Worm (Caenorhabditis elegans) whole organism, L1 larva: ENCODE results near the gene ech-3.

Source experiments
- C16A3.4 ChIP-seq: fragments of 150-350 bp; optimal IDR thresholded peaks from 2 replicates; lab custom pipeline; 2014; ENCODE audit warnings: missing biosample characterization, missing genetic modification characterization
- C34B4.2 ChIP-seq: sonication (generic microtip); optimal IDR thresholded peaks from 2 replicates; lab custom pipeline; 2017; ENCODE audit warnings: mild to moderate bottlenecking, missing genetic modification characterization, missing compliant biosample characterization
- F16B12.6 ChIP-seq: fragments of 150-350 bp; optimal IDR thresholded peaks from 2 replicates; lab custom pipeline; 2014; ENCODE audit warnings: missing biosample characterization, missing genetic modification characterization
- alr-1 ChIP-seq: fragments of 200-800 bp; sonication (Bioruptor generic); optimal IDR thresholded peaks from 2 replicates; lab custom pipeline; 2018; ENCODE audit warnings: borderline replicate concordance, mild to moderate bottlenecking, missing genetic modification characterization, missing compliant biosample characterization
- aly-2 ChIP-seq: fragments of 150-350 bp; optimal IDR thresholded peaks from 2 replicates; lab custom pipeline; 2014; ENCODE audit warnings: missing biosample characterization, missing genetic modification characterization
- ama-1 ChIP-seq: fragments of 150-350 bp; optimal IDR thresholded peaks from 2 replicates; lab custom pipeline; 2014
- ceh-8 ChIP-seq: fragments of 200-800 bp; sonication (Bioruptor generic); optimal IDR thresholded peaks from 2 replicates; lab custom pipeline; 2018; ENCODE audit warnings: mild to moderate bottlenecking, missing genetic modification characterization, moderate library complexity, missing compliant biosample characterization
- ceh-82 ChIP-seq, 3 experiments: fragments of 150-350 bp in 1 of 3; sonication (generic microtip) in 2 of 3; optimal IDR thresholded peaks; 2 replicates each; lab custom pipeline; 2014 to 2017; ENCODE audit warnings: missing biosample characterization in 3 of 3, missing genetic modification characterization in 3 of 3
- ceh-90 ChIP-seq: sonication (generic microtip); optimal IDR thresholded peaks from 2 replicates; lab custom pipeline; 2016; ENCODE audit warnings: missing genetic modification characterization, missing compliant biosample characterization
- dpl-1 ChIP-seq, 3 experiments: fragments of 150-350 bp in 2 of 3; sonication (generic microtip) in 1 of 3; optimal IDR thresholded peaks; 2 replicates each; lab custom pipeline; 2014 to 2017; ENCODE audit warnings: missing biosample characterization in 3 of 3, missing genetic modification characterization in 3 of 3, missing genetic modification reagents in 3 of 3
- elt-2 ChIP-seq: sonication (generic microtip); optimal IDR thresholded peaks from 2 replicates; lab custom pipeline; 2016; ENCODE audit warnings: missing genetic modification characterization, mild to moderate bottlenecking, inconsistent platforms, missing compliant biosample characterization, missing genetic modification reagents
- elt-3 ChIP-seq, 6 experiments: fragments of 150-350 bp in 1 of 6; sonication (generic microtip); optimal IDR thresholded peaks; 2 replicates each; lab custom pipeline; 2017 to 2018; ENCODE audit warnings: missing biosample characterization in 6 of 6, missing genetic modification characterization in 6 of 6, inconsistent platforms in 1 of 6
- ets-5 ChIP-seq: fragments of 200-800 bp; sonication (Bioruptor generic); IDR thresholded peaks from 2 replicates; pipeline ENCODE4 v1.3.6; 2022; ENCODE audit warnings: missing genetic modification characterization, missing compliant biosample characterization
- fkh-4 ChIP-seq: sonication (generic microtip); optimal IDR thresholded peaks from 2 replicates; lab custom pipeline; 2016; ENCODE audit warnings: missing compliant biosample characterization, missing genetic modification characterization, borderline replicate concordance
- fkh-8 ChIP-seq: sonication (generic microtip); optimal IDR thresholded peaks from 2 replicates; lab custom pipeline; 2016; ENCODE audit warnings: mild to moderate bottlenecking, missing genetic modification characterization, missing compliant biosample characterization
- hlh-17 ChIP-seq: fragments of 200-800 bp; sonication (Bioruptor generic); optimal IDR thresholded peaks from 2 replicates; lab custom pipeline; 2018; ENCODE audit warnings: missing genetic modification characterization, mild to moderate bottlenecking, missing compliant biosample characterization, moderate library complexity, borderline replicate concordance
- hlh-4 ChIP-seq: sonication (generic microtip); optimal IDR thresholded peaks from 2 replicates; lab custom pipeline; 2016; ENCODE audit warnings: mild to moderate bottlenecking, missing genetic modification characterization, missing compliant biosample characterization
- irx-1 ChIP-seq: sonication (generic microtip); optimal IDR thresholded peaks from 2 replicates; lab custom pipeline; 2016; ENCODE audit warnings: missing genetic modification characterization, missing compliant biosample characterization
- jun-1 ChIP-seq: fragments of 150-350 bp; optimal IDR thresholded peaks from 2 replicates; lab custom pipeline; 2014; ENCODE audit warnings: missing biosample characterization, missing genetic modification reagents, missing genetic modification characterization
- lin-14 ChIP-seq: fragments of 200-800 bp; sonication (Bioruptor generic); optimal IDR thresholded peaks from 2 replicates; lab custom pipeline; 2018; ENCODE audit warnings: mild to moderate bottlenecking, missing genetic modification characterization, moderate library complexity, missing compliant biosample characterization
- lin-35 ChIP-seq, 2 experiments: fragments of 150-350 bp; optimal IDR thresholded peaks; 2 replicates each; lab custom pipeline; 2014; ENCODE audit warnings: missing biosample characterization in 2 of 2, missing genetic modification characterization in 2 of 2, missing genetic modification reagents in 2 of 2
- lin-39 ChIP-seq: fragments of 150-350 bp; optimal IDR thresholded peaks from 2 replicates; lab custom pipeline; 2014; ENCODE audit warnings: missing biosample characterization, missing genetic modification reagents, missing genetic modification characterization
- lir-3 ChIP-seq: sonication (generic microtip); optimal IDR thresholded peaks from 2 replicates; lab custom pipeline; 2016; ENCODE audit warnings: mild to moderate bottlenecking, missing genetic modification characterization, moderate library complexity, missing compliant biosample characterization; ENCODE audit not compliant: poor library complexity
- lsy-2 ChIP-seq, 2 experiments: fragments of 150-350 bp; optimal IDR thresholded peaks; 2 replicates each; lab custom pipeline; 2014; ENCODE audit warnings: missing biosample characterization in 2 of 2, missing genetic modification characterization in 2 of 2
- mdl-1 ChIP-seq, 2 experiments: fragments of 150-350 bp; optimal IDR thresholded peaks; 2 replicates each; lab custom pipeline; 2014 to 2017; ENCODE audit warnings: missing biosample characterization in 2 of 2, missing genetic modification characterization in 2 of 2, inconsistent platforms in 1 of 2
- mep-1 ChIP-seq: fragments of 150-350 bp; optimal IDR thresholded peaks from 2 replicates; lab custom pipeline; 2014; ENCODE audit warnings: missing biosample characterization, missing genetic modification characterization
- nhr-19 ChIP-seq: fragments of 200-800 bp; sonication (Bioruptor generic); conservative IDR thresholded peaks from 2 replicates; pipeline ENCODE4 v1.3.6; 2022; ENCODE audit warnings: missing genetic modification characterization, missing compliant biosample characterization
- nhr-20 ChIP-seq: sonication (generic microtip); optimal IDR thresholded peaks from 2 replicates; lab custom pipeline; 2016; ENCODE audit warnings: mild to moderate bottlenecking, missing genetic modification characterization, missing compliant biosample characterization
- nhr-237 ChIP-seq: fragments of 150-350 bp; optimal IDR thresholded peaks from 2 replicates; lab custom pipeline; 2014; ENCODE audit warnings: missing biosample characterization, missing genetic modification characterization
- nhr-76 ChIP-seq: sonication (generic microtip); optimal IDR thresholded peaks from 2 replicates; lab custom pipeline; 2017; ENCODE audit warnings: missing biosample characterization, missing genetic modification characterization
- nhr-84 ChIP-seq: sonication (generic microtip); optimal IDR thresholded peaks from 2 replicates; lab custom pipeline; 2017; ENCODE audit warnings: missing biosample characterization, missing genetic modification characterization
- nhr-85 ChIP-seq: sonication (generic microtip); peaks from one replicate; lab custom pipeline; 2016; ENCODE audit warnings: missing genetic modification characterization, inconsistent platforms, missing compliant biosample characterization
- pag-3 ChIP-seq: sonication (generic microtip); optimal IDR thresholded peaks from 2 replicates; lab custom pipeline; 2017; ENCODE audit warnings: missing genetic modification characterization, mild to moderate bottlenecking, missing compliant biosample characterization, antibody characterized with exemption, borderline replicate concordance; ENCODE audit not compliant: insufficient read depth
- rnt-1 ChIP-seq: sonication (generic microtip); optimal IDR thresholded peaks from 2 replicates; lab custom pipeline; 2016; ENCODE audit warnings: mild to moderate bottlenecking, missing genetic modification characterization, moderate library complexity, missing compliant biosample characterization
- skn-1 ChIP-seq: fragments of 150-350 bp; optimal IDR thresholded peaks from 2 replicates; lab custom pipeline; 2014; ENCODE audit warnings: missing biosample characterization, missing genetic modification characterization
- snpc-4 ChIP-seq: fragments of 150-350 bp; optimal IDR thresholded peaks from 2 replicates; lab custom pipeline; 2014; ENCODE audit warnings: missing biosample characterization, missing genetic modification characterization
- snu-23 ChIP-seq: sonication (generic microtip); optimal IDR thresholded peaks from 2 replicates; lab custom pipeline; 2016; ENCODE audit warnings: missing genetic modification characterization, missing compliant biosample characterization
- sptf-1 ChIP-seq: fragments of 150-350 bp; optimal IDR thresholded peaks from 2 replicates; lab custom pipeline; 2014; ENCODE audit warnings: missing biosample characterization, missing genetic modification characterization
- swsn-7 ChIP-seq: sonication (generic microtip); optimal IDR thresholded peaks from 2 replicates; lab custom pipeline; 2016; ENCODE audit warnings: missing genetic modification characterization, missing compliant biosample characterization
- unc-30 ChIP-seq: sonication (generic microtip); optimal IDR thresholded peaks from 2 replicates; lab custom pipeline; 2017; ENCODE audit warnings: missing biosample characterization, missing genetic modification characterization
- unc-86 ChIP-seq: sonication (generic microtip); optimal IDR thresholded peaks from 2 replicates; lab custom pipeline; 2016; ENCODE audit warnings: missing genetic modification characterization, missing compliant biosample characterization
- xbp-1 ChIP-seq: sonication (generic microtip); optimal IDR thresholded peaks from 2 replicates; lab custom pipeline; 2016; ENCODE audit warnings: missing genetic modification characterization, missing compliant biosample characterization
- ztf-11 ChIP-seq, 2 experiments: sonication (generic microtip); optimal IDR thresholded peaks; 2 replicates each; lab custom pipeline; 2016 to 2017; ENCODE audit warnings: missing genetic modification characterization in 2 of 2, missing biosample characterization in 1 of 2, missing compliant biosample characterization in 1 of 2

The ech-3 gene

DNA sequence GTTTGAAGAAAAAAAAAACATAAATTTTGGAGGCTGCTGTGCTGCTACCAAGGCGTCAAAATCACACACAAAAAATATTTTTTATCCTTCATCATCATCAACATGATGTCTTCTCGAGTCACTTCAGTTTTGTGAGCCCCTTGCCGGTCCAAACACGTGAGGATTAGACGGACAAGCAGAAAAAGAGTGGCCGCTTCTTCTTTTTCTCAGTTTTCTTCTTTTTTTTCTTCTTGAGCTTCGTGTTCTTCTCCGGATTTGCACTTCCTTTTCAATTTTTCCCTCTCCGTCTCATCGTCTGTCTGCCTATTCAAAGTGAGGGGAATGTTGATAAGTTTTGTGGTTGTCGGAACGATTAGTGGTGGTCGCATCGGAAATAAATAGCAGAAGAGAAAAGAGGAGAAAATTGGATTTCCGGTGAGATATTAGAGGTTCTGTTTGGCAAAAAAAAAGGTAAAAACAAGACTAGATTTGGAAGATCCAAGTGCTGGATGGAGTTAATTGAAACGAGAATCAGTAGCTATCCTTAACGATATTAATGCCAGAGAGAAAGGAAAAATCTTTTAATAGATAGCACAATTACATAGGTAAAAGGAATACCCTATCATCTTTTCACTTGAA lies 41.5 kb upstream of the ech-3 start (continued):
- TF ChIP-seq snu-23 (GFP tag; lab: Kevin White, UChicago) (no peak), fkh-4 (tag; lab: Kevin White, UChicago) (no peak), C34B4.2 (tag; lab: Kevin White, UChicago) (no peak), nhr-84 (tag; lab: Kevin White, UChicago) (no peak), hlh-17 (GFP tag; lab: Kevin White, UChicago) (no peak)
- TF ChIP-seq, all 84 proteins: peak for 15

DNA sequence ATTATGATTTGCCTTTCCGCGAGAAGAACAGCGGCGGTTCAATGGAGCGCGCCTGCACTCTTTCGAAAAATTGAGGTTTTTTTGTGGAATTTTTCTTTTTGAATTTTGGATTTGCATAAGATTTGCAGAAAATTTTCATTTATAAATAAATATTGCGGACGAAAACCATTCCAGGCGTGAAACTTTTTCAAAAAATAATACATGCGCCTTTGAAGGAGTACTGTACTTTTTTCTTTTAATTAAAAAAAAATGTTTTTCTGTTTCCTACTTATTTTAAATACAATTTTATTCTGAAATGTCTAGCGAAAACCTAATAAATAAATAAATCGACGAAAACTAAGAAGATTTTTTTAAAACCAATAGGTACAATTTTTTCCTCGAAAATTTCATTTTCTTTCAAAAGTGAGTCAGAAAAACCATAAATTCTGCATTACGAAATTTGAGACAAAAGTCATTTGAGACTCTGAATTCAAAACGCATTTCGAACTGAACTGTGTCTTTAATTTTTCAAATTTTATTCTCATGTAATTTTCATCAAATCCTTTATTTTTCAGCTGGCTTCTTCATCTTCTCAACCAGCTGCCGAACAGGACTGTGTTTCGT lies 40.9 kb upstream of the ech-3 start, which contains the start of gene F26D11.1:
Gene F26D11.1, plus strand, starts transcription at position 553 of the 603 bp plus-strand sequence.
- TF ChIP-seq elt-3 (tag; optimal IDR thresholded peaks at IDR 0.05; lab: Kevin White, UChicago) (peak in 1 of 6 experiments; percentile 16), aly-2 (tag; lab: Kevin White, UChicago) (no peak), lin-35 (GFP tag; optimal IDR thresholded peaks at IDR 0.05; lab: Kevin White, UChicago) (peak in 1 of 2 experiments; percentile 8), ama-1 (lab: Kevin White, UChicago) (no peak), dpl-1 (GFP tag; optimal IDR thresholded peaks at IDR 0.05; lab: Kevin White, UChicago) (peak in 1 of 3 experiments; percentile 3)

DNA sequence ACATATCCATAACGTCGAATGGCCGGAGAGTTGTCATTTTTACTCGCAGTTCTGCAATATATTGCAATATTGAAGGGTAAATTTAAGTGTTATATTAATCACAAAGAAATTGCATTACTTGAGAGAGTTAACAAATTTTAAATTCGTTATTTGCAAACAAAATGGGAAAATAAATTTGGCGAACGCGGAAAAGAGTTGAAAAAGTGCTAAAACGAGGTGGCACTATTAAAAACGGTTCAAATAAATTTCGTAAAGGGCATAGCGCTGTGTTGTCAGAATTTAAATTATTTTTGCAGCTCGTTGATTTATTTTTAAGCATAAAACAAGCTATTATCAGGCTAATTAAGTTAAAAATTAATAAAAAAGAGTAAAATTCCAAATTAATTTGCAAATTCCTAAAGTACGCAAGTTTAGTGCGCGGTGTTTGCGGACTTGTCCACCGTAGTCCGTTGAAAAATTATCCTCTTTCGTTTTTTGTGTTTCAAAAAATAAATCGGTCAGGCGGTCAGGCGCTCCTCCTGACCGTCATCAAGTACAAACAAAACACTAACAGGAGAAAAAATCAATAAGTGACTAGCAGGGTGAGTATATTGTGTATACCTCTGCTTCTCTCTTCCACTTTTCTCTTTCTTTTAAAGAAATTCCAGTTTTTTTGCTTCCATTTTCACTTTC lies 38.5 kb upstream of the ech-3 start, which contains the start of the genes natb-1 and abhd-12:
Gene natb-1, minus strand, starts transcription at position 51 of the 672 bp plus-strand sequence.
Gene abhd-12, plus strand, starts transcription at position 499 of the 672 bp plus-strand sequence.
- TF ChIP-seq elt-2 (tag; lab: Kevin White, UChicago), result no peak
- TF ChIP-seq hlh-4, result no peak
- no peak for TF ChIP-seq ztf-11 (tag; optimal IDR thresholded peaks at IDR 0.05; lab: Kevin White, UChicago)
- TF ChIP-seq nhr-237, result no peak
- TF ChIP-seq unc-86 (tag; lab: Kevin White, UChicago), result no peak
- no peak for TF ChIP-seq lir-3 (tag; lab: Kevin White, UChicago)
- peak; percentile 20 for TF ChIP-seq rnt-1 (tag; lab: Kevin White, UChicago)
- TF ChIP-seq lin-39 (tag; lab: Kevin White, UChicago), result no peak
- peak; percentile 89 for TF ChIP-seq F16B12.6 (tag; lab: Kevin White, UChicago)
- peak; percentile 55 for TF ChIP-seq lin-14 (GFP tag; lab: Kevin White, UChicago)
- TF ChIP-seq alr-1 (tag; lab: Kevin White, UChicago), result no peak
- peak; percentile 44 for TF ChIP-seq C16A3.4 (tag; lab: Kevin White, UChicago)
- TF ChIP-seq ceh-82 (tag; optimal IDR thresholded peaks at IDR 0.05; lab: Kevin White, UChicago), result peak in 1 of 3 experiments; percentile 30
- TF ChIP-seq sptf-1 (tag; lab: Kevin White, UChicago), result no peak
- peak; percentile 31 for TF ChIP-seq skn-1 (tag; lab: Kevin White, UChicago)
- TF ChIP-seq swsn-7 (tag; lab: Kevin White, UChicago), result peak; percentile 27
- TF ChIP-seq nhr-19 (GFP tag; lab: Robert Waterston, UW), result no peak
- TF ChIP-seq fkh-4 (tag; lab: Kevin White, UChicago), result no peak
- no peak for TF ChIP-seq hlh-17 (GFP tag; lab: Kevin White, UChicago)
- TF ChIP-seq lsy-2 (tag; optimal IDR thresholded peaks at IDR 0.05; lab: Kevin White, UChicago), result peak; percentile 92 to 98
- TF ChIP-seq nhr-85 (tag; lab: Kevin White, UChicago), result peak; percentile 69
- TF ChIP-seq lin-35 (GFP tag; optimal IDR thresholded peaks at IDR 0.05; lab: Kevin White, UChicago), result peak; percentile 44 to 81
- no peak for TF ChIP-seq pag-3 (tag; lab: Kevin White, UChicago)
- TF ChIP-seq C34B4.2 (tag; lab: Kevin White, UChicago), result no peak
- TF ChIP-seq ceh-8 (GFP tag; lab: Kevin White, UChicago), result no peak
- no peak for TF ChIP-seq irx-1 (tag; lab: Kevin White, UChicago)
- TF ChIP-seq jun-1 (tag; lab: Kevin White, UChicago), result no peak
- no peak for TF ChIP-seq nhr-76 (tag; lab: Kevin White, UChicago)
- no peak for TF ChIP-seq unc-30 (tag; lab: Kevin White, UChicago)
- no peak for TF ChIP-seq ets-5
- TF ChIP-seq mdl-1 (tag; optimal IDR thresholded peaks at IDR 0.05; lab: Kevin White, UChicago), result peak in 1 of 2 experiments; percentile 52
- no peak for TF ChIP-seq snpc-4
- TF ChIP-seq dpl-1 (GFP tag; optimal IDR thresholded peaks at IDR 0.05; lab: Kevin White, UChicago), result peak; percentile 20 to 60 (median 55)
- TF ChIP-seq snu-23 (GFP tag; lab: Kevin White, UChicago), result peak; percentile 62
- TF ChIP-seq ceh-90 (tag; lab: Kevin White, UChicago), result no peak
- peak; percentile 76 for TF ChIP-seq mep-1 (tag; lab: Kevin White, UChicago)
- TF ChIP-seq fkh-8 (tag; lab: Kevin White, UChicago), result no peak
- TF ChIP-seq nhr-20 (tag; lab: Kevin White, UChicago), result peak; percentile 54
- TF ChIP-seq xbp-1 (tag; lab: Kevin White, UChicago), result peak; percentile 38
- TF ChIP-seq aly-2 (tag; lab: Kevin White, UChicago), result no peak
